Fruit fly (Drosophila melanogaster): ENCODE measurements around the gene CG14770.

CG14770 gene

DNA sequence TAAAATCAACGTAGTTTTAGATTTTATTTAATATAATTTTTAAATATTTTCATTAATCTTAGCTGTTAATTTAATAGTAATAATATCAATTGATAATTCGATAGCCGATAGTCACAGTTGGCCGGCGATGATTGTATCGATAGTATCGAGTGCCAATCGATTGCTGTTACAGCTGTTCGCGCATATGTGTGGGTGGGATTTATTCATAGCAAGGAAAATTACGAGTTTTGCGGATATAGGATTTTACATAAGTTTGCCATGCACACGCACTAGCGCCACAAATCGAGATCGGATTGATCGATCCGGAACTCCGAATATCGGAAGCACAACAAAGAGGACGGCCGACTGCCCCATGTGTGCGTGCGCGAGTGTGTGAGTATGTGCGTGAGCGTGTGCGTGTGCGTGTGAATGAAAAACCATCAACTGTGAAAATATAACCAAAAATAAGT, 27.1 kb upstream of the CG14770 start, which contains the start of gene Naa30A (continued):
- TF ChIP-seq NfI (GFP tag; optimal IDR thresholded peaks at IDR 0.05): peak; percentile 14
- peak; percentile 94 for TF ChIP-seq CG42726 (GFP tag; IDR thresholded peaks at IDR 0.05; ENCODE audit: partially characterized antibody)
- TF ChIP-seq B-H2 (GFP tag; optimal IDR thresholded peaks at IDR 0.05): peak; percentile 15
- TF ChIP-seq CG11560 (tag; IDR thresholded peaks at IDR 0.05): peak; percentile 26; the same call in 1 of the 3 replicates
- peak in 1 of 2 experiments; percentile 17 for TF ChIP-seq Hr51 (GFP tag; optimal IDR thresholded peaks at IDR 0.05)
- peak; percentile 96 for TF ChIP-seq Bgb (GFP tag; IDR thresholded peaks at IDR 0.05; ENCODE audit: partially characterized antibody)
- no peak for TF ChIP-seq ranshi (GFP tag; IDR thresholded peaks at IDR 0.05)
- TF ChIP-seq Ets65A (GFP tag): no peak
- peak; percentile 42 for TF ChIP-seq Dp (GFP tag; optimal IDR thresholded peaks at IDR 0.05)
- peak; percentile 17 for TF ChIP-seq CG9437 (GFP tag; optimal IDR thresholded peaks at IDR 0.05)
- peak; percentile 64; the same call in 1 of the 3 replicates for TF ChIP-seq sr (GFP tag; IDR thresholded peaks at IDR 0.05)
- TF ChIP-seq HLHmδ (GFP tag; optimal IDR thresholded peaks at IDR 0.05): no peak
- TF ChIP-seq BEAF-32 (GFP tag; optimal IDR thresholded peaks at IDR 0.05): peak; percentile 91
- TF ChIP-seq stwl (tag; optimal IDR thresholded peaks at IDR 0.05): peak; percentile 67
- TF ChIP-seq CG7928 (GFP tag; optimal IDR thresholded peaks at IDR 0.05): peak; percentile 19
- peak; percentile 22; the same call in 1 of the 2 replicates for TF ChIP-seq CG9932 (GFP tag; IDR thresholded peaks at IDR 0.05)
- peak; percentile 14 for TF ChIP-seq PHDP (tag; optimal IDR thresholded peaks at IDR 0.05)
- TF ChIP-seq HLH3B (GFP tag; IDR thresholded peaks at IDR 0.05): no peak
- peak; percentile 75 for TF ChIP-seq CG15514 (GFP tag; optimal IDR thresholded peaks at IDR 0.05)
- no peak for TF ChIP-seq Ada2b (GFP tag; IDR thresholded peaks at IDR 0.05)
- peak; percentile 96 for TF ChIP-seq Opbp (GFP tag; IDR thresholded peaks at IDR 0.05; ENCODE audit: partially characterized antibody)
- no peak for TF ChIP-seq bowl (GFP tag; IDR thresholded peaks at IDR 0.05)
- TF ChIP-seq hb (GFP tag; IDR thresholded peaks at IDR 0.05; ENCODE audit: partially characterized antibody): peak; percentile 95
- TF ChIP-seq crp (GFP tag; optimal IDR thresholded peaks at IDR 0.05): peak; percentile 29 to 91
- peak; percentile 96 for TF ChIP-seq CG34224 (GFP tag; IDR thresholded peaks at IDR 0.05; ENCODE audit: partially characterized antibody)
- no peak for TF ChIP-seq ems (GFP tag; optimal IDR thresholded peaks at IDR 0.05)
- TF ChIP-seq CG17829 (tag; optimal IDR thresholded peaks at IDR 0.05): peak; percentile 47
- TF ChIP-seq CG8478 (optimal IDR thresholded peaks at IDR 0.05): peak; percentile 87
- peak; percentile 67 for TF ChIP-seq pzg (GFP tag; optimal IDR thresholded peaks at IDR 0.05)
- TF ChIP-seq CG8089 (GFP tag; optimal IDR thresholded peaks at IDR 0.05): no peak
- TF ChIP-seq CG12659 (GFP tag; optimal IDR thresholded peaks at IDR 0.05): peak; percentile 33
- TF ChIP-seq Sin3A (optimal IDR thresholded peaks at IDR 0.05): peak; percentile 10
- no peak for TF ChIP-seq eve (GFP tag; optimal IDR thresholded peaks at IDR 0.05)
- TF ChIP-seq zen2 (GFP tag; IDR thresholded peaks at IDR 0.05; ENCODE audit: partially characterized antibody): peak; percentile 87
- TF ChIP-seq CG33557 (GFP tag; optimal IDR thresholded peaks at IDR 0.05): no peak
- TF ChIP-seq CG11456 (GFP tag; IDR thresholded peaks at IDR 0.05): no peak
- TF ChIP-seq nerfin-2 (GFP tag; IDR thresholded peaks at IDR 0.05; ENCODE audit: partially characterized antibody): peak; percentile 94
- TF ChIP-seq Nf-YC (tag; optimal IDR thresholded peaks at IDR 0.05): peak; percentile 44
- peak; percentile 94 for TF ChIP-seq ato (GFP tag; IDR thresholded peaks at IDR 0.05; ENCODE audit: partially characterized antibody)
- TF ChIP-seq CG2199 (GFP tag; IDR thresholded peaks at IDR 0.05): no peak
- peak; percentile 24 for TF ChIP-seq Hmr (GFP tag; optimal IDR thresholded peaks at IDR 0.05)
- peak; percentile 96 for TF ChIP-seq CG13287 (GFP tag; IDR thresholded peaks at IDR 0.05; ENCODE audit: partially characterized antibody)
- TF ChIP-seq Drgx (GFP tag; IDR thresholded peaks at IDR 0.05): no peak
- peak; percentile 8 for TF ChIP-seq Deaf1 (tag; optimal IDR thresholded peaks at IDR 0.05)
- no peak for TF ChIP-seq ttk (GFP tag; IDR thresholded peaks at IDR 0.05)
- no peak for TF ChIP-seq nom (GFP tag; optimal IDR thresholded peaks at IDR 0.05)
- no peak for TF ChIP-seq Atf6 (GFP tag; IDR thresholded peaks at IDR 0.05)
- peak; percentile 2 for TF ChIP-seq gfzf (GFP tag; optimal IDR thresholded peaks at IDR 0.05)
- TF ChIP-seq CG3281 (GFP tag; optimal IDR thresholded peaks at IDR 0.05): peak; percentile 7
